ENCODE assay signal across 5 fruit fly cellular contexts in the genomic region with DNA sequence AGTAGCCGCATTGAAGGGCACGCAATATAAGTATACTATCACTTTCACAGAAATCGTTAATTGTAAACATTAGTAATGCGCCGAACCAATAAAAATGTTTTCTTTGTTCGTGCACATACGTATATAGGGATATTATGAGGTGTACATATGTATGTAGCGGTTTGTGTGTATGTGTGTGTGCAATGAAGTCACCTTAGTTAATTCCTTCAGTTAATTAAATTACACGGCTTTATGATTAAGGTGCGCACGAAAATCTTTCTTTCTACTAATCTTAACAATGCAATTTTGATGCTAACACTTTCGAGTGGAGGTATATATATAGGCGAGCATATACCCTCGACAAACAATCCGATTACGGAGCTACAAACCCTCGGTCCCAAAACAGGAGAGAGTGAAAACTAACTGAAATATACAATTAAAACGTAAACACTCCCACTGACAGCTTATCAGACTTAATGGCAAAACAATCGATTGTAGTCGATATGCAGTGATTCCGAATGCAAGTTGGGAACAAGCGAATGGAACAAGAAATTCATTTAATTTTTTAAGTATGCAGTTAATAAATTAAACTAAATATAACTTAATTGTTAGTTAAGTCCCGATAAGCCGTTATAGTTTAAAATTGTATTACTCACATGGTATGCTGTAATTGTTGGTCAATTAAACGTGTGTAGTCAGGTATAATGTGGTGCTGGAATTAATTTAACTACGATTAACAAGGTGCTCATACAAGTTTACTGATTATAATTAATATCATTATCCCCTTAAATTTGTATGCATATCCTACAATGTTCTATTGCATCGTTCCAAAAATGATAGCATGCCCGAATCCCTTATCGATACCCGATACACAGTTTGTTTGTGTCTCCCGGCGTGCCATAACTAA.
TF ChIP-seq lines count a peak whose summit lies in the region.

A gene (minus strand): TSS at position 716 of the 886 bp plus-strand sequence.
A gene (plus strand): TSS at position 851 of the 886 bp plus-strand sequence.

- no peak for TF ChIP-seq CTCF in whole organism, embryonic (GFP tag; optimal IDR thresholded peaks at IDR 0.05; lab: Kevin White, UChicago)

TF ChIP-seq in whole organism, adult, 20 proteins besides CTCF, POLR2A, EP300 and RAD21:
- TF ChIP-seq Clk (GFP tag; optimal IDR thresholded peaks at IDR 0.05; lab: Kevin White, UChicago) (no peak), tj (GFP tag; optimal IDR thresholded peaks at IDR 0.05; lab: Kevin White, UChicago) (peak; percentile 4), Hr96 (GFP tag; optimal IDR thresholded peaks at IDR 0.05; lab: Kevin White, UChicago) (no peak), cnc (optimal IDR thresholded peaks at IDR 0.05; lab: Kevin White, UChicago) (no peak), CG7045 (GFP tag; optimal IDR thresholded peaks at IDR 0.05; lab: Kevin White, UChicago) (peak; percentile 3), cic (GFP tag; optimal IDR thresholded peaks at IDR 0.05; lab: Kevin White, UChicago) (peak; percentile 37), ovo (GFP tag; optimal IDR thresholded peaks at IDR 0.05; lab: Kevin White, UChicago) (no peak), pad (GFP tag; optimal IDR thresholded peaks at IDR 0.05; lab: Kevin White, UChicago) (peak; percentile 39), bab1 (GFP tag; optimal IDR thresholded peaks at IDR 0.05; lab: Kevin White, UChicago) (peak; percentile 44), CG12768 (GFP tag; optimal IDR thresholded peaks at IDR 0.05; lab: Kevin White, UChicago) (peak; percentile 52), kay (GFP tag; lab: Kevin White, UChicago; ENCODE audit: borderline replicate concordance) (peak; percentile 72)
TF ChIP-seq in whole organism, adult: peak in this region for 7.

TF ChIP-seq in whole organism, embryonic, 481 proteins besides CTCF, POLR2A, EP300 and RAD21 (continues in another document):
- TF ChIP-seq row (GFP tag; IDR thresholded peaks at IDR 0.05; lab: Robert Waterston, UW) (peak; percentile 71), CG10959 (GFP tag; IDR thresholded peaks at IDR 0.05; lab: Robert Waterston, UW) (no peak), zfh2 (GFP tag; optimal IDR thresholded peaks at IDR 0.05; lab: Kevin White, UChicago) (peak; percentile 25), Lhr (GFP tag; optimal IDR thresholded peaks at IDR 0.05; lab: Kevin White, UChicago) (peak; percentile 33), CG9727 (GFP tag; optimal IDR thresholded peaks at IDR 0.05; lab: Kevin White, UChicago) (peak; percentile 12), insv (GFP tag; optimal IDR thresholded peaks at IDR 0.05; lab: Kevin White, UChicago) (peak in 1 of 2 experiments; percentile 58), gfzf (GFP tag; optimal IDR thresholded peaks at IDR 0.05; lab: Kevin White, UChicago) (peak; percentile 8), CG16813 (GFP tag; IDR thresholded peaks at IDR 0.05; lab: Robert Waterston, UW; ENCODE audit: partially characterized antibody) (peak; percentile 71; the same call in 2 of the 3 replicates), ato (GFP tag; IDR thresholded peaks at IDR 0.05; lab: Robert Waterston, UW; ENCODE audit: partially characterized antibody) (peak; percentile 57; the same call in 1 of the 2 replicates), CG9437 (GFP tag; optimal IDR thresholded peaks at IDR 0.05; lab: Kevin White, UChicago) (peak; percentile 72), tna (GFP tag; IDR thresholded peaks at IDR 0.05; lab: Robert Waterston, UW; ENCODE audit: partially characterized antibody) (no peak), BEAF-32 (GFP tag; optimal IDR thresholded peaks at IDR 0.05; lab: Kevin White, UChicago) (peak; percentile 88), CG17361 (GFP tag; IDR thresholded peaks at IDR 0.05; lab: Robert Waterston, UW) (peak; percentile 68; the same call in 1 of the 3 replicates), ci (GFP tag; IDR thresholded peaks at IDR 0.05; lab: Robert Waterston, UW) (no peak), CG7357 (GFP tag; IDR thresholded peaks at IDR 0.05; lab: Robert Waterston, UW) (no peak), CG15269 (tag; optimal IDR thresholded peaks at IDR 0.05; lab: Kevin White, UChicago) (no peak)

TF ChIP-seq in whole organism, prepupa, 60 proteins besides CTCF, POLR2A, EP300 and RAD21:
- TF ChIP-seq Eip78C (GFP tag; lab: Kevin White, UChicago) = peak; percentile 76
- peak; percentile 18 for TF ChIP-seq CG3032 (tag; optimal IDR thresholded peaks at IDR 0.05; lab: Kevin White, UChicago)
- peak; percentile 19 for TF ChIP-seq CG31627 (GFP tag; optimal IDR thresholded peaks at IDR 0.05; lab: Kevin White, UChicago)
- peak; percentile 76 for TF ChIP-seq achi (GFP tag; optimal IDR thresholded peaks at IDR 0.05; lab: Kevin White, UChicago)
- peak; percentile 12 for TF ChIP-seq Eip93F (GFP tag; optimal IDR thresholded peaks at IDR 0.05; lab: Kevin White, UChicago)
- peak; percentile 75 for TF ChIP-seq Sox14 (GFP tag; optimal IDR thresholded peaks at IDR 0.05; lab: Kevin White, UChicago)
- TF ChIP-seq lz (GFP tag; optimal IDR thresholded peaks at IDR 0.05; lab: Kevin White, UChicago) = peak; percentile 21
- TF ChIP-seq cyc (GFP tag; optimal IDR thresholded peaks at IDR 0.05; lab: Kevin White, UChicago) = peak; percentile 32
- TF ChIP-seq fkh (GFP tag; optimal IDR thresholded peaks at IDR 0.05; lab: Kevin White, UChicago) = peak; percentile 15
- TF ChIP-seq vri (GFP tag; optimal IDR thresholded peaks at IDR 0.05; lab: Kevin White, UChicago) = peak; percentile 51
- TF ChIP-seq CG10669 (GFP tag; optimal IDR thresholded peaks at IDR 0.05; lab: Kevin White, UChicago) = no peak
- TF ChIP-seq esn (GFP tag; optimal IDR thresholded peaks at IDR 0.05; lab: Kevin White, UChicago) = peak; percentile 35
- no peak for TF ChIP-seq CG34406 (GFP tag; optimal IDR thresholded peaks at IDR 0.05; lab: Kevin White, UChicago)
- TF ChIP-seq Blimp-1 (GFP tag; optimal IDR thresholded peaks at IDR 0.05; lab: Kevin White, UChicago) = peak; percentile 43
- TF ChIP-seq fd85E (GFP tag; optimal IDR thresholded peaks at IDR 0.05; lab: Kevin White, UChicago) = no peak
- no peak for TF ChIP-seq dac (GFP tag; optimal IDR thresholded peaks at IDR 0.05; lab: Kevin White, UChicago)
TF ChIP-seq in whole organism, prepupa: peak in this region for 12.

TF ChIP-seq in whole organism, pupa, 21 proteins besides CTCF, POLR2A, EP300 and RAD21:
- peak; percentile 31 for TF ChIP-seq CG15710 (tag; optimal IDR thresholded peaks at IDR 0.05; lab: Kevin White, UChicago)
- no peak for TF ChIP-seq Snoo (tag; optimal IDR thresholded peaks at IDR 0.05; lab: Kevin White, UChicago)
- TF ChIP-seq gl (tag; optimal IDR thresholded peaks at IDR 0.05; lab: Kevin White, UChicago) = no peak
- TF ChIP-seq CG9948 (tag; optimal IDR thresholded peaks at IDR 0.05; lab: Kevin White, UChicago) = no peak
- no peak for TF ChIP-seq CG32121 (GFP tag; IDR thresholded peaks at IDR 0.05; lab: Robert Waterston, UW)

TF ChIP-seq in whole organism, wandering third instar larva, 38 proteins besides CTCF, POLR2A, EP300 and RAD21 (continues in another document):
- TF ChIP-seq dl (GFP tag; optimal IDR thresholded peaks at IDR 0.05; lab: Kevin White, UChicago; ENCODE audit: insufficient read depth in 1 of 2, partially characterized antibody in 2 of 2) = no peak
- TF ChIP-seq pan (optimal IDR thresholded peaks at IDR 0.05; lab: Kevin White, UChicago) = no peak
- no peak for TF ChIP-seq rgr (GFP tag; optimal IDR thresholded peaks at IDR 0.05; lab: Kevin White, UChicago)
- no peak for TF ChIP-seq psq (GFP tag; optimal IDR thresholded peaks at IDR 0.05; lab: Kevin White, UChicago)
- no peak for TF ChIP-seq lola (GFP tag; optimal IDR thresholded peaks at IDR 0.05; lab: Kevin White, UChicago)
- no peak for TF ChIP-seq sage (GFP tag; optimal IDR thresholded peaks at IDR 0.05; lab: Kevin White, UChicago)
- TF ChIP-seq N (GFP tag; optimal IDR thresholded peaks at IDR 0.05; lab: Kevin White, UChicago) = no peak
- TF ChIP-seq Dfd (GFP tag; optimal IDR thresholded peaks at IDR 0.05; lab: Kevin White, UChicago) = no peak
- no peak for TF ChIP-seq fru (GFP tag; optimal IDR thresholded peaks at IDR 0.05; lab: Kevin White, UChicago)
- TF ChIP-seq dmrt93B (GFP tag; optimal IDR thresholded peaks at IDR 0.05; lab: Kevin White, UChicago) = no peak
- no peak for TF ChIP-seq Vsx2 (GFP tag; optimal IDR thresholded peaks at IDR 0.05; lab: Kevin White, UChicago; ENCODE audit: partially characterized antibody)
- peak; percentile 19 for TF ChIP-seq ey (GFP tag; optimal IDR thresholded peaks at IDR 0.05; lab: Kevin White, UChicago)
- TF ChIP-seq CrebA (GFP tag; optimal IDR thresholded peaks at IDR 0.05; lab: Kevin White, UChicago; ENCODE audit: borderline replicate concordance) = no peak
- TF ChIP-seq HLH106 (tag; optimal IDR thresholded peaks at IDR 0.05; lab: Kevin White, UChicago) = no peak
- TF ChIP-seq dsf (GFP tag; optimal IDR thresholded peaks at IDR 0.05; lab: Kevin White, UChicago; ENCODE audit: borderline replicate concordance) = no peak
- TF ChIP-seq Hr78 (GFP tag; optimal IDR thresholded peaks at IDR 0.05; lab: Kevin White, UChicago) = no peak
- TF ChIP-seq GATAd (GFP tag; optimal IDR thresholded peaks at IDR 0.05; lab: Kevin White, UChicago) = no peak
- no peak for TF ChIP-seq foxo (GFP tag; optimal IDR thresholded peaks at IDR 0.05; lab: Kevin White, UChicago)
- peak; percentile 58 for TF ChIP-seq Dif (GFP tag; optimal IDR thresholded peaks at IDR 0.05; lab: Kevin White, UChicago; ENCODE audit: partially characterized antibody)
- TF ChIP-seq Hr83 (GFP tag; optimal IDR thresholded peaks at IDR 0.05; lab: Kevin White, UChicago; ENCODE audit: poor library complexity, severe bottlenecking) = peak; percentile 36
- peak; percentile 14 for TF ChIP-seq Myc (optimal IDR thresholded peaks at IDR 0.05; lab: Kevin White, UChicago)
- no peak for TF ChIP-seq Rel (GFP tag; optimal IDR thresholded peaks at IDR 0.05; lab: Kevin White, UChicago)
- TF ChIP-seq Rel (tag; optimal IDR thresholded peaks at IDR 0.05; lab: Kevin White, UChicago) = no peak
- peak; percentile 19 for TF ChIP-seq Hnf4 (GFP tag; optimal IDR thresholded peaks at IDR 0.05; lab: Kevin White, UChicago)
- peak; percentile 44 for TF ChIP-seq sv (GFP tag; optimal IDR thresholded peaks at IDR 0.05; lab: Kevin White, UChicago)
- TF ChIP-seq CG9705 (GFP tag; optimal IDR thresholded peaks at IDR 0.05; lab: Kevin White, UChicago) = no peak
- no peak for TF ChIP-seq Abd-B (GFP tag; optimal IDR thresholded peaks at IDR 0.05; lab: Kevin White, UChicago)
- TF ChIP-seq h (GFP tag; optimal IDR thresholded peaks at IDR 0.05; lab: Kevin White, UChicago) = no peak
- TF ChIP-seq usp (GFP tag; optimal IDR thresholded peaks at IDR 0.05; lab: Kevin White, UChicago) = no peak
- no peak for TF ChIP-seq brk (GFP tag; optimal IDR thresholded peaks at IDR 0.05; lab: Kevin White, UChicago)
- TF ChIP-seq tai (GFP tag; optimal IDR thresholded peaks at IDR 0.05; lab: Kevin White, UChicago) = peak; percentile 57
- no peak for TF ChIP-seq OdsH (GFP tag; optimal IDR thresholded peaks at IDR 0.05; lab: Kevin White, UChicago)
- no peak for TF ChIP-seq CG32264 (GFP tag; optimal IDR thresholded peaks at IDR 0.05; lab: Kevin White, UChicago)
- TF ChIP-seq Mio (GFP tag; optimal IDR thresholded peaks at IDR 0.05; lab: Kevin White, UChicago) = no peak
- TF ChIP-seq br (GFP tag; optimal IDR thresholded peaks at IDR 0.05; lab: Kevin White, UChicago) = no peak
